Worm (Caenorhabditis elegans): ENCODE results near the gene otpl-2.
A peak's percentile ranks its signal among the peaks of the same experiment; 100 is the strongest.

Gene otpl-2

DNA sequence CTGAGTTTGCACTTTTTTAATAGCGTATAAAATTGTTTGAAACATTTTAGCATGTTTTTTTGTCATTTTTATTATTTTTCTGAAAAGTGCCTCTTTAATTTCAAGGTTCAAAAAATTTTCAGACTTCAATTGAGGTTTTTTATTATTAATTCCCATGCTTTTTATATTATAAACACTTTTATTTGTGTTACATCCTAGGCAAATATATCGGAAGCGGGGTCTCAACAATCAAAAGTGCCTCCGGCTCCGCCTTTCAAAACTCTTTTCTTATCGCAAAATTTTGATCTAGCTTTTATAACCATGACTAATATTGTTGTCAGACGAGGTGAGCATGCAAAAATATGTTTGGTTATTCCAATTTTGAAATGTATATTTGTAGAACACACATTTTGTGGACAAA is at the start of gene otpl-2:
otpl-2 (plus strand) TSS at position 301 of the 400 bp plus-strand sequence.
- no peak for TF ChIP-seq F13H6.1 (tag; optimal IDR thresholded peaks at IDR 0.05)
- TF ChIP-seq eyg-1 (tag; optimal IDR thresholded peaks at IDR 0.05): no peak
- no peak for TF ChIP-seq ceh-19 (GFP tag; optimal IDR thresholded peaks at IDR 0.05)
- no peak for TF ChIP-seq ceh-22 (tag; optimal IDR thresholded peaks at IDR 0.05)
- no peak for TF ChIP-seq madf-2 (tag; optimal IDR thresholded peaks at IDR 0.05)
- no peak for TF ChIP-seq Y22D7AL.16 (tag; optimal IDR thresholded peaks at IDR 0.05)
- TF ChIP-seq nhr-11 (tag; optimal IDR thresholded peaks at IDR 0.05): no peak
- TF ChIP-seq ref-2 (tag; optimal IDR thresholded peaks at IDR 0.05): no peak
- no peak for TF ChIP-seq hlh-13 (GFP tag; optimal IDR thresholded peaks at IDR 0.05)
- no peak for TF ChIP-seq fax-1 (tag; optimal IDR thresholded peaks at IDR 0.05)
- TF ChIP-seq sdc-2 (tag; optimal IDR thresholded peaks at IDR 0.05): no peak
- no peak for TF ChIP-seq ceh-6 (GFP tag; optimal IDR thresholded peaks at IDR 0.05)
- no peak for TF ChIP-seq pros-1 (tag; optimal IDR thresholded peaks at IDR 0.05)
- TF ChIP-seq ztf-16 (tag; optimal IDR thresholded peaks at IDR 0.05): no peak
- TF ChIP-seq ceh-18 (tag; optimal IDR thresholded peaks at IDR 0.05): no peak
- TF ChIP-seq syd-9 (tag; optimal IDR thresholded peaks at IDR 0.05): no peak
- TF ChIP-seq lim-6 (tag; optimal IDR thresholded peaks at IDR 0.05): no peak
- no peak for TF ChIP-seq ets-4 (tag; optimal IDR thresholded peaks at IDR 0.05)
- no peak for TF ChIP-seq pag-3 (tag; optimal IDR thresholded peaks at IDR 0.05; ENCODE audit: borderline replicate concordance)
- TF ChIP-seq ahr-1 (tag; optimal IDR thresholded peaks at IDR 0.05): no peak

DNA sequence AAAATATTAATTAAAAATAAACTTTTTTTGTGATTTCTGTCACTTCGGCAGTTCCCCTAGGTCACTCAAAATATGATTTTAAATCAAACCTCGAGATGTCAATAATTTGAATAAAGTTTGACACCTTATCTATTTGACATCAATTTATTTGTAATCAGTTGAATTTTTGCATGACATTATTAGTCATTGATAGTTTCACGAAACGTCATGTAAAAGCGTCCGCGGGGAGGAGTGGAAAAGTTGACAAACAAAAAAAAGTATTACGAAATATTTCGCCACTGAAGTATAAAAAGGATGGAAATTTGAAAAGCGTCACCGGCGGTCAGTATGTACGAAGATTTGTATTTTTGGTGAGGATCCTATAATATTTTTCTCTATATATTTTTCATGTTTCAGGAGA is 48.8 kb upstream of the otpl-2 start, which contains the start of gene K09D9.1:
K09D9.1 (plus strand) TSS at position 271 of the 400 bp plus-strand sequence.
- TF ChIP-seq pat-9 (tag; optimal IDR thresholded peaks at IDR 0.05): no peak
- TF ChIP-seq hlh-15 (tag; optimal IDR thresholded peaks at IDR 0.05): no peak
- no peak for TF ChIP-seq unc-55 (GFP tag; optimal IDR thresholded peaks at IDR 0.05)
- TF ChIP-seq ets-4 (tag; optimal IDR thresholded peaks at IDR 0.05): no peak
- no peak for TF ChIP-seq sdc-2 (tag; optimal IDR thresholded peaks at IDR 0.05)
- no peak for TF ChIP-seq npax-4 (tag; optimal IDR thresholded peaks at IDR 0.05)

DNA sequence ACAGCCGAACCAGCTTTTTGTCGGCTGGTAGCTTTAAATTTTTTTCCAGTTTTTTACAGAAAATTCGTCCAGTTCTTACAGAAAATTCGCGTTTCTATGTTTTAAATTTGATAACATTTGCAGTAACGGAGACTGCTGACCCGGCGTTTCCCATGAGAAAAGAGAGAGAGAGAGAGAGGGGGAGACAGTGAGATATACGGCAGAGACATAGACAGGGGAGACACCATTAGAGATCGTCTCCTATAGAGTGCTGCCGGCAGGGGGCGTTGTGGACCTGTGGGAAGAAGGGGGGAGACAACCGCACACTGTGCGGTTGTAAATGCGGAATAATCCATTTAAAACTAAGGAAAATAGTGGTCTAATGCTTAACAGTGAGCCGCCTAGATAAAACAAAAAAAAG is 43.9 kb upstream of the otpl-2 start:
- peak; percentile 49 for TF ChIP-seq nfya-1 (tag; optimal IDR thresholded peaks at IDR 0.05)
- TF ChIP-seq ceh-19 (GFP tag; optimal IDR thresholded peaks at IDR 0.05): no peak
- no peak for TF ChIP-seq unc-86 (tag; optimal IDR thresholded peaks at IDR 0.05)
- peak; percentile 60 for TF ChIP-seq ref-2 (tag; optimal IDR thresholded peaks at IDR 0.05)
- TF ChIP-seq unc-42 (tag; optimal IDR thresholded peaks at IDR 0.05): peak; percentile 3
- no peak for TF ChIP-seq mec-3 (tag; optimal IDR thresholded peaks at IDR 0.05; ENCODE audit: borderline replicate concordance)
- no peak for TF ChIP-seq ceh-2 (tag; optimal IDR thresholded peaks at IDR 0.05)
- no peak for TF ChIP-seq hlh-8 (tag; optimal IDR thresholded peaks at IDR 0.05)
- TF ChIP-seq hlh-15 (tag; optimal IDR thresholded peaks at IDR 0.05): no peak
- TF ChIP-seq pha-2 (tag; optimal IDR thresholded peaks at IDR 0.05): no peak
- TF ChIP-seq gmeb-2 (tag; optimal IDR thresholded peaks at IDR 0.05): no peak
- TF ChIP-seq C38D4.7 (GFP tag; optimal IDR thresholded peaks at IDR 0.05): no peak
- TF ChIP-seq ceh-6 (GFP tag; optimal IDR thresholded peaks at IDR 0.05): no peak
- no peak for TF ChIP-seq pat-9 (tag; optimal IDR thresholded peaks at IDR 0.05)
- TF ChIP-seq ceh-48 (tag; optimal IDR thresholded peaks at IDR 0.05): no peak
- TF ChIP-seq rnt-1 (tag; optimal IDR thresholded peaks at IDR 0.05): no peak
- TF ChIP-seq pros-1 (tag; optimal IDR thresholded peaks at IDR 0.05): no peak
- TF ChIP-seq ceh-30 (tag; optimal IDR thresholded peaks at IDR 0.05): no peak
- peak; percentile 31 for TF ChIP-seq ceh-31 (tag; optimal IDR thresholded peaks at IDR 0.05)
- no peak for TF ChIP-seq ceh-34 (tag; optimal IDR thresholded peaks at IDR 0.05)

DNA sequence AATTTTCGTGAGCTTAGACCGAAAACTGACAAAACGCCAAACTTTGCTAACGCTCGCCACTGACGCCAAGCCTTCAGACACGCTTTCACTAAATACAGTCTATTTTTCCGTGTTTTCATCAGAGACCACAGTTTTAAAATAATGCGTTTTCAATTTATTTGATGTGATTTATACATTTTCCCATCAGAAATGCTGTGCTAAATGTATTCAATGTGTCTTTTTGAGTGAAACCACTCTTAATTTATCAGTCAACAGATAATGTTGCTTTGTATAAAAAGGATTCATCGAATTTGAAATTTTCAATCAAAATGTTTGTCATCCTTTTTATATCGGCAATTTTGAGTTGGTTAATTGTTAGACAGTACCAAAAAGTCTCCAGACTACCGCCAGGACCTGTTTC is 42.2 kb upstream of the otpl-2 start, which contains the start of gene cyp-35A4:
cyp-35A4 (plus strand) TSS at position 301 of the 400 bp plus-strand sequence.
- TF ChIP-seq npax-4 (tag; optimal IDR thresholded peaks at IDR 0.05) (no peak), sox-2 (GFP tag; IDR thresholded peaks at IDR 0.05) (no peak), hlh-15 (tag; optimal IDR thresholded peaks at IDR 0.05) (no peak), nfya-1 (tag; optimal IDR thresholded peaks at IDR 0.05) (no peak), madf-2 (tag; optimal IDR thresholded peaks at IDR 0.05) (no peak), T23F11.4 (GFP tag; optimal IDR thresholded peaks at IDR 0.05) (no peak), tbx-7 (tag; optimal IDR thresholded peaks at IDR 0.05) (no peak), pha-2 (tag; optimal IDR thresholded peaks at IDR 0.05) (no peak)
